Fruit fly (Drosophila melanogaster): ENCODE results near the gene CG43179.

- TF ChIP-seq psq (optimal IDR thresholded peaks at IDR 0.05) (no peak), Myc (optimal IDR thresholded peaks at IDR 0.05) (no peak), ttk (optimal IDR thresholded peaks at IDR 0.05) (no peak), Sin3A (optimal IDR thresholded peaks at IDR 0.05) (no peak)
These were observed 29.2 kb upstream of the CG43179 start, which contains the start of gene CG9631 for dm6 chr3R:14226662-14227061.

Data from Kc167 (cell line).